Worm (Caenorhabditis elegans): ENCODE measurements around the gene H35N09.1.

The H35N09.1 gene

ce11 chrX:8569159-8569558 lies 36.0 kb upstream of the H35N09.1 start (continued):
- TF ChIP-seq ceh-14 (tag; optimal IDR thresholded peaks at IDR 0.05) (no peak), ets-4 (tag; optimal IDR thresholded peaks at IDR 0.05) (no peak), unc-3 (GFP tag; conservative IDR thresholded peaks at IDR 0.05) (no peak), unc-3 (tag; optimal IDR thresholded peaks at IDR 0.05) (no peak), eyg-1 (tag; optimal IDR thresholded peaks at IDR 0.05) (no peak), C38D4.7 (GFP tag; optimal IDR thresholded peaks at IDR 0.05) (no peak), che-1 (tag; optimal IDR thresholded peaks at IDR 0.05) (no peak), hlh-13 (GFP tag; optimal IDR thresholded peaks at IDR 0.05) (no peak)

DNA sequence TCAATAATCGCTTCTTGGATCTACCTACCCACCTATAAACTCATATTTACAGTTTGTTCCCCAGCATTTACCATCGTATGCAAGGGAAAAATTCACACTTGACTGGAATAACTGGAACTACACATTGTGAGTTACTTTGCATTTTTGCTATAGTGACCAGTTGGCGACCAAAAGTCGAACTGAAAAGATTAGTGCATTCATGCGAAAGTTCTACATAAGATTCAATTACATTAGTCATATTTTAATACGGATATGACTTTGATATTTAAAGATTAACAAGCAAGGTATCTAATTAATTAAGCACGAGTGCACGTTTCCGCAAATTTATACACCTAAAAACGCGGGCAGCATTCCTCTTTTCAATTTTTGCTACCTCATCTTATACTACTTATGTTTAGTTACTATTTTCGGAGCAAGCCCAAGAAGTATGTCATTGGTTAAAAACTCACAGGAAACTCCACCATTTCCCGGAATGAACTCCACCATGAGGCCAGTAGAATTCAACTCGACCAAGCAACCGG lies 34.1 kb upstream of the H35N09.1 start, which contains the start of gene jmjd-3.1:
jmjd-3.1 (plus strand) TSS at position 51 of the 521 bp plus-strand sequence.
- TF ChIP-seq lim-6 (tag; optimal IDR thresholded peaks at IDR 0.05) = no peak

DNA sequence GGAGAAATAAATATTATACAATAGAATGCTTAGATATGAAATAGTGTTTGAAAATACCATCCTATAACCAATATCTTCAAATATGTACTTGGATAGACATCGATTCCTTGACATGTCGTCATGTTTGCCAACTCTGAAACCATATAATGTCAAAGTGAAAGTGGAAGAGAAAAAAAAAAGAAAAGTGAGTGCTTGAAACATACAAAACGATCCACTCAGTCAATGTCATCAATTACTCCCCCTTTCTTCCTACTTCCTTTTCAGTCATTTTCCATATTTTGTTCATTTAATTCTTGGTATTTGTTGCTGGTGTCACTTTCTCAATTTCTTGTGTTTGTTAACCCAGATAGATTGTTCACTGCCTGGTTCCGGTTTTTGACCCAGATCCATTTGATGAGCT lies 24.9 kb upstream of the H35N09.1 start, which contains the start of gene F18E9.4:
F18E9.4 (plus strand) TSS at position 301 of the 400 bp plus-strand sequence.
- TF ChIP-seq ceh-22 (tag; optimal IDR thresholded peaks at IDR 0.05) (no peak), unc-42 (tag; optimal IDR thresholded peaks at IDR 0.05) (no peak), ceh-34 (tag; optimal IDR thresholded peaks at IDR 0.05) (no peak), ceh-14 (tag; optimal IDR thresholded peaks at IDR 0.05) (no peak), odd-2 (tag; optimal IDR thresholded peaks at IDR 0.05) (no peak), ref-2 (tag; optimal IDR thresholded peaks at IDR 0.05) (no peak), hlh-30 (tag; optimal IDR thresholded peaks at IDR 0.05; ENCODE audit: insufficient read depth) (no peak), pha-2 (tag; optimal IDR thresholded peaks at IDR 0.05) (no peak), ahr-1 (tag; optimal IDR thresholded peaks at IDR 0.05) (no peak), C08G9.2 (tag; optimal IDR thresholded peaks at IDR 0.05) (no peak), eyg-1 (tag; optimal IDR thresholded peaks at IDR 0.05) (no peak), elt-2 (tag; optimal IDR thresholded peaks at IDR 0.05) (no peak), sox-4 (tag; optimal IDR thresholded peaks at IDR 0.05) (no peak), F13H6.1 (tag; optimal IDR thresholded peaks at IDR 0.05) (no peak), ceh-18 (tag; optimal IDR thresholded peaks at IDR 0.05) (no peak), ceh-24 (tag; optimal IDR thresholded peaks at IDR 0.05) (no peak), ceh-45 (GFP tag; IDR thresholded peaks at IDR 0.05) (no peak), ceh-48 (tag; optimal IDR thresholded peaks at IDR 0.05) (no peak), hlh-6 (tag; optimal IDR thresholded peaks at IDR 0.05) (no peak), ama-1 (optimal IDR thresholded peaks at IDR 0.05) (no peak)

- no peak for TF ChIP-seq ceh-24 (tag; optimal IDR thresholded peaks at IDR 0.05)
- TF ChIP-seq pha-2 (tag; optimal IDR thresholded peaks at IDR 0.05) = no peak
These were observed 23.7 kb upstream of the H35N09.1 start, which contains the start of gene F18E9.8 for ce11 chrX:8581447-8581846. Gene F18E9.8, minus strand, starts transcription at chrX:8581547.

DNA sequence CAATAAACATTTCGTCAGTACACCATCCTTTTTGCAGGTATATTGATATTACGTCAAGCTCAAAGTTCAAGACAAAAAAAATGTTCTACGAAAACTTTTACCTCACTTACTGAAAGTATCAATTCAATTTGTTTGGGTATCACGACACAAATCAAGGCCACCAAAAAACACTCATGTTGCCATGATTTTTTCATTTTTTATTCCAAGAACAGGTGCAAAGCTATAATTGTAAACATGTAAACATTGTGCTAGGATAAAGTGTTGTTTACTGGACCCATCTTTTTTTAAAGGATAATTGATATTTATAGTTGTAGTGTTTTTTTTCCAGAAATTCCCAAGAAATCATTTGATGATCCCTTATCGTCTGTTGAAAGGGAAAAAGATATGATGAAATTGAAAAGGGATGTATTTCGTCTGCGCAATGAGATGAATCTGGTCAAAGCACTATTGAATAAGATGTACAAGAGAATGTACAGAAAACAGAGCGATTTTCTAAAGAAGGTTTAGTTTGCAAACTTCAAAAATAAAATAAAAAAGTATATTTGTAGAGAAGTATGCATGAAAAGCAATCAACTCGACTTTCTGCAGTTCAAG lies 22.3 kb upstream of the H35N09.1 start:
- TF ChIP-seq unc-3 (GFP tag; conservative IDR thresholded peaks at IDR 0.05) (no peak), unc-3 (tag; optimal IDR thresholded peaks at IDR 0.05) (no peak), unc-86 (tag; optimal IDR thresholded peaks at IDR 0.05) (no peak), F13H6.1 (tag; optimal IDR thresholded peaks at IDR 0.05) (no peak), pha-2 (tag; optimal IDR thresholded peaks at IDR 0.05) (no peak), hlh-15 (tag; optimal IDR thresholded peaks at IDR 0.05) (no peak), ets-4 (tag; optimal IDR thresholded peaks at IDR 0.05) (no peak), ttx-3 (tag; optimal IDR thresholded peaks at IDR 0.05) (no peak), pax-1 (tag; optimal IDR thresholded peaks at IDR 0.05) (no peak), ceh-34 (tag; optimal IDR thresholded peaks at IDR 0.05) (no peak), fax-1 (tag; optimal IDR thresholded peaks at IDR 0.05) (no peak), nhr-11 (tag; optimal IDR thresholded peaks at IDR 0.05) (no peak), unc-42 (tag; optimal IDR thresholded peaks at IDR 0.05) (no peak), pros-1 (tag; optimal IDR thresholded peaks at IDR 0.05) (no peak), ceh-18 (tag; optimal IDR thresholded peaks at IDR 0.05) (no peak), ceh-31 (tag; optimal IDR thresholded peaks at IDR 0.05) (no peak), ceh-22 (tag; optimal IDR thresholded peaks at IDR 0.05) (no peak)

Measured in whole organism, late embryonic.